Worm (Caenorhabditis elegans): ENCODE results near the gene K07H8.9.

- TF ChIP-seq lin-13 (GFP tag; optimal IDR thresholded peaks at IDR 0.05) (no peak), mdl-1 (tag; optimal IDR thresholded peaks at IDR 0.05) (no peak)
Observed at ce11 chrIV:8333034-8333433, 46.8 kb upstream of the K07H8.9 start.
